Fruit fly (Drosophila melanogaster) whole organism, pupa: Measurements from ENCODE around the gene CG31928.

Source experiments
- CG10348 ChIP-seq: fragments of 200-800 bp; sonication (Bioruptor generic); IDR thresholded peaks from 2 replicates; pipeline ENCODE4 v1.3.6; 2022; ENCODE audit warnings: missing biosample characterization, missing genetic modification characterization
- CG14655 ChIP-seq: fragments of 200-800 bp; sonication (Bioruptor generic); optimal IDR thresholded peaks from 3 replicates; lab custom pipeline; 2017; ENCODE audit warnings: mild to moderate bottlenecking, missing biosample characterization, missing genetic modification reagents, missing genetic modification characterization
- CG15710 ChIP-seq: fragments of 200-800 bp; sonication (Bioruptor generic); optimal IDR thresholded peaks from 2 replicates; lab custom pipeline; 2018; ENCODE audit warnings: missing biosample characterization, mild to moderate bottlenecking, missing genetic modification characterization, moderate library complexity
- CG34367 ChIP-seq: fragments of 200-800 bp; sonication (Bioruptor generic); optimal IDR thresholded peaks from 2 replicates; lab custom pipeline; 2018; ENCODE audit warnings: missing biosample characterization, mild to moderate bottlenecking, missing genetic modification characterization
- EcR ChIP-seq: fragments of 200-800 bp; sonication (Bioruptor generic); optimal IDR thresholded peaks from 3 replicates; lab custom pipeline; 2019; ENCODE audit warnings: missing biosample characterization, missing genetic modification characterization, mild to moderate bottlenecking, moderate library complexity, missing genetic modification reagents
- Snoo ChIP-seq: fragments of 200-800 bp; sonication (Bioruptor generic); optimal IDR thresholded peaks from 3 replicates; lab custom pipeline; 2017; ENCODE audit warnings: missing biosample characterization, mild to moderate bottlenecking, missing genetic modification characterization, inconsistent platforms
- fd96Ca ChIP-seq: fragments of 200-800 bp; sonication (Bioruptor generic); IDR thresholded peaks from 3 replicates; pipeline ENCODE4 v1.3.6; 2022; ENCODE audit warnings: missing biosample characterization, missing genetic modification characterization

DNA sequence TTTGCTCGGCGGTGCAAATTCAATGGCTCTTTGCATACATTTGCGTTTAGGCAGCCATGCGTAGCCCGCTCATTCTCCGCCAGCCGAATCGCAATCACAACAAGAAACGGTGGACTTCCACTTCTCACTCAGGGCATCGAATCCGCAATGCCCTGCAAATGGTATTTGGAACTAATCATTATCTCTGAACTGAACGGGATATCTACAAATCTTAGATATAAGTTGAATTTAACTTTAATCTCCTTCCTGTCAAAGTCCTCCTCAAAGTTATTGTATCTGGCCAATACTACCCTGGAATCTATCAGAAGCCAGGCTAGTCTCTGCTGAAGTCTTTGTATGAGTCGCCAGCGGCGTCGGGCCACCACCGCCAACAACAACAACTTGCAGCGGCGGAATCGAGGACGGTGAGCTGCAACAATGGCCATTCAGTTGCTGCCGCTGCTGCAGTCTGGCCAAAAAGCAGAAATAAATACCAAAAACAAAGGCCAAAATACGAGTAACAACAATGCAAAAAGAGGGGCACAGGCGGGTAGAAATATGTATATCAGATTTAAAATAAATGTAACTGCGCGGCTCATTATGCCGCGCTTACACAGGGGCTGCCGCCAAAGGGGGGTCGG, 33.4 kb upstream of the CG31928 start:
- no peak for TF ChIP-seq Snoo (tag; lab: Kevin White, UChicago)
- TF ChIP-seq CG34367 (tag; lab: Kevin White, UChicago): peak; percentile 75
- 0 out of 2 replicates have a peak, but pooled peaks have one; percentile 25 for TF ChIP-seq CG10348 (GFP tag; lab: Robert Waterston, UW)
- peak; percentile 67 for TF ChIP-seq CG15710
- no peak for TF ChIP-seq EcR
- peak; percentile 76 for TF ChIP-seq CG14655 (GFP tag; lab: Kevin White, UChicago)
- peak; percentile 89 for TF ChIP-seq fd96Ca (GFP tag; lab: Robert Waterston, UW)
